Worm (Caenorhabditis elegans): ENCODE measurements around the gene twk-36.

Gene twk-36

DNA sequence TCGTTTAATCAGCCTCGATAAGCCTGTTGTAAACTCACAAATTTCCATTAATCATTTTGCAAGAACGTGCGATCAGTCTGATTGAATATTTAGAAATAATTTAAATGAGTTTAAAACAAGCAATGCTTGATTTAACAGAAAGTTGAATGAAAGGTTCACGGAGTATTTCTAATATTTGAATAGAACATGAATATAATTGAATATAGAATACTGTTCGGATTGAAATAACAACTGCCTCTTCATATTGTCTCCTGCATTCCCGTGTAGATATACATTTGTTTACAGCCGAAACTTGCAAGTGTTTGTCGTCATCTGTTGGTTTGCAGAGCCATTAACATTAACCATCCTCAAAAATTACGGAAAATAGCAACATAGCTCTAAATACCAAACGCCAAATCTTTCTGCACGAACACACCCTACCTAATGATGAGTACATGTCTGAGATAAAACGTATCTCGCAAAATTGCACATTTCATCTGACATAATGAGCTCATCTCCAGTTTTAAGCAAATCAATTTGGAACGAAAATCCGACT lies 46.1 kb downstream of the twk-36 start, which contains the start of the genes Y26G10.5 and srh-32:
Gene Y26G10.5 (minus strand): TSS at position 101 of the 535 bp plus-strand sequence.
Gene srh-32 (plus strand): TSS at position 485 of the 535 bp plus-strand sequence.
- no peak for TF ChIP-seq ama-1 (optimal IDR thresholded peaks at IDR 0.05)
- TF ChIP-seq lin-39 (tag; optimal IDR thresholded peaks at IDR 0.05) = no peak

DNA sequence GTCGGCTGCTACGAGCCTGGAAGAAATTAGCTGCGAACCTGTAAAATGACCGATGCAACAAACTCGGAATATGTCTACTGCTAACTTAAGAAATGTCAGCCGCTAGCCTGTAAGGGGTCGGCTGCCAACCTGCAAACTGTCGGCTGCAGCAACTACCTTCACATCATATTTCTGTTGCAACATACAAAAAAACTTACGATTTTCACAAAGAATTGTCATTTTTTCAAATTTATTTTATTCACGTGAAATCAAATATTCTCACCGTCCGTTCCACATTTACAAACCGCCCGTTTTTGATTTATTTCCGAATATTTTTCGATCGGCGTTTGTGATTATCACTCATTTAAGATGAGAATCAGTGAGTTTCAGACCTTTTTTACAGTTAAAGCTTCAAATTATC lies 47.2 kb downstream of the twk-36 start, which contains the start of gene Y26G10.6:
Gene Y26G10.6 (plus strand): TSS at position 301 of the 400 bp plus-strand sequence.
- TF ChIP-seq mdl-1 (tag; optimal IDR thresholded peaks at IDR 0.05) = no peak

DNA sequence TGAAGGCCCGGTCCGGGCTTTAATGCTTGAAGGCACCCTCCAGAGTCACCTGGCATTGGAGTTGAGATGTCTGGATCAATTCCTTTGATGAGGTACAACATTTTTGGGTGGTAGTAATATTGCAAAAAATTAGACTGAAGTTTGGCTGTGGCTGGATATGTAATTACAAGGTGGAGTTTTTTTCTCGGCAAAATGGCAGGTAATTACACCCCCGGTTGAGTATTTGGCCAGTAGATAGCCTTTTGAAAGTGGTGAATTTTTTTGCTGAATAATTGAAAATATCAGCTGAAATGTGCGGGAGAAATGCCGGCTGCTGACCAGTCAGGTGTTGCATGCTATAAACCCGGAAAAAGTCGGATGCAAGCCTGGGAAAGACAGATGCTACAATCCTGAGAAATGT lies 47.8 kb downstream of the twk-36 start, which contains the start of gene Y26G10.4:
Gene Y26G10.4 (minus strand): TSS at position 101 of the 400 bp plus-strand sequence.
- TF ChIP-seq nhr-43 (tag; optimal IDR thresholded peaks at IDR 0.05; ENCODE audit: poor library complexity, severe bottlenecking) (no peak), elt-3 (tag; optimal IDR thresholded peaks at IDR 0.05) (no peak), lin-15B (tag; optimal IDR thresholded peaks at IDR 0.05) (no peak), ama-1 (optimal IDR thresholded peaks at IDR 0.05) (no peak), mml-1 (tag; optimal IDR thresholded peaks at IDR 0.05) (no peak), lin-39 (tag; optimal IDR thresholded peaks at IDR 0.05) (no peak), nhr-77 (tag; optimal IDR thresholded peaks at IDR 0.05) (no peak), eor-1 (tag; optimal IDR thresholded peaks at IDR 0.05) (no peak), unc-62 (GFP tag; optimal IDR thresholded peaks at IDR 0.05) (no peak), jun-1 (tag; optimal IDR thresholded peaks at IDR 0.05) (no peak)

DNA sequence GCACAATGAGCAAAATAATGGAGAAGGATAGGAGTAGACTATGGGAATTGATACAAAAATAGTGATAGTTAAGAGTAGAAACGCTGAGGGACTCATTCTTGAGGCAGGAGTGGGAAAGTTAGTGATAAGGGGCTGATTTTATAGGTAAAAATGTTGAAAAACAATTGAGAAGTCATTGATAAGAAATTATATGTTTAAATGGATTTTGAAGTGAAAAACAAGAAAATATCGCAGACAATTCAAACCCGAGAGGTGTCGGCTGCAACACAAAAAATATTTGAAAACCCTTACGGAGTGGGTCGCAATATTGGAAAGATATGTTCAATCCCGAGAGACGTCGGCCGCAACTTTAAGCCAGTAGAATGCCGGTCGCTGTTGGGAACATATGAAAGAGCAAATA lies 50.1 kb downstream of the twk-36 start, which contains the start of gene spp-29:
Gene spp-29 (minus strand): TSS at position 101 of the 400 bp plus-strand sequence.
- TF ChIP-seq sea-2 (GFP tag; optimal IDR thresholded peaks at IDR 0.05) (no peak), pqm-1 (tag; optimal IDR thresholded peaks at IDR 0.05) (no peak), ceh-16 (tag; optimal IDR thresholded peaks at IDR 0.05) (no peak), nhr-77 (tag; optimal IDR thresholded peaks at IDR 0.05) (no peak), fkh-2 (tag; optimal IDR thresholded peaks at IDR 0.05) (no peak), R02D3.7 (tag; optimal IDR thresholded peaks at IDR 0.05) (no peak), egl-27 (tag; optimal IDR thresholded peaks at IDR 0.05) (no peak), egl-5 (tag; optimal IDR thresholded peaks at IDR 0.05) (no peak), elt-2 (tag; optimal IDR thresholded peaks at IDR 0.05) (no peak), nhr-11 (tag; optimal IDR thresholded peaks at IDR 0.05) (no peak), ztf-11 (tag; optimal IDR thresholded peaks at IDR 0.05) (no peak), ceh-9 (tag; optimal IDR thresholded peaks at IDR 0.05) (no peak), pha-4 (tag; optimal IDR thresholded peaks at IDR 0.05) (no peak)

DNA sequence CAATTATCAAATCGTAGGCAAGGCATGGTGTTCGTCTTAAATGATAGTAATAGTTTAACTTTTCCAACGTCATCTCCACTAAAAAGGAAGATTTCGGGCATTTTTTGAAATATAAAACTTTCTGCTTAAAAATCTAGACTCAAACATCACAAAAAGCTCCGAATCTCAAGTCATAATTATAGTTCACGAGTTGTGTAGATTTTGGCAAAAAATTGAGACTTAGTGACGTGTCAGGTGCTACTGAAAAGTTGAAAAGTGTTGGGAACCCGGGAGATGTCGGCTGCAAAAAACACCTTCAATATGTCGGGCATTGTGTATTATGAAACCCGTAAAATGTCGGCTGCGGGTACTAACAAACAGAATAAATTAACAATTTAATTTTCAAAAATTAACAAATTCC lies 51.1 kb downstream of the twk-36 start, which contains the start of gene Y26G10.1:
Gene Y26G10.1 (minus strand): TSS at position 101 of the 400 bp plus-strand sequence.
- no peak for TF ChIP-seq ZK546.5 (tag; optimal IDR thresholded peaks at IDR 0.05)
- TF ChIP-seq ztf-11 (tag; optimal IDR thresholded peaks at IDR 0.05) = no peak
- TF ChIP-seq nhr-11 (tag; optimal IDR thresholded peaks at IDR 0.05) = no peak
- no peak for TF ChIP-seq nhr-25 (tag; optimal IDR thresholded peaks at IDR 0.05)
- TF ChIP-seq mdl-1 (tag; optimal IDR thresholded peaks at IDR 0.05) = no peak

DNA sequence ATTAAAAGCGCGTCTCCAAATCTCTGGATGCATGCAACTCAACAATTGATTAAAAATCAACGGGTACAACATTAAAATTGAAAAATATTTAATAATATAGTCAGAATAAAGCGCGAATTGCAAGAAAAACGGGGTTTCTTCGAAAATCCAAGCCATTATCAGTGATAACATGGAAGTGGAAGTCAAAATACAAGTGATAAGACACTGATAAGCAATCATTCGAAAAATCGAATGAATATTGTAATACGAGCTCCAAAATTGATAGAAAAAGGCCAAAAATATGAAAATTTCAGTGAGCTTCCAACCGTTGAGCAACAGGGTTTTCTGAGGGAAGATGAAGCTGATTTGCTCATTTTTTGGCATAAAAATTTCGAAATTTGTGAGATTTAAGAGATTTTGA lies 52.6 kb downstream of the twk-36 start:
- no peak for TF ChIP-seq unc-62 (GFP tag; optimal IDR thresholded peaks at IDR 0.05)
- peak; percentile 47 for TF ChIP-seq elt-2 (tag; optimal IDR thresholded peaks at IDR 0.05)

All from whole organism, L3 larva.